Fruit fly (Drosophila melanogaster) whole organism, wandering third instar larva: ENCODE data around the gene Awh.

Source experiments
- GATAd ChIP-seq: sonication (Bioruptor generic); optimal IDR thresholded peaks from 2 replicates; lab custom pipeline; 2016; ENCODE audit warnings: missing biosample characterization, missing genetic modification characterization
- OdsH ChIP-seq: fragments of 200-800 bp; sonication (Bioruptor generic); optimal IDR thresholded peaks from 2 replicates; lab custom pipeline; 2016; ENCODE audit warnings: missing biosample characterization, mild to moderate bottlenecking, missing genetic modification characterization
- h ChIP-seq: fragments of 200-800 bp; sonication (Bioruptor generic); optimal IDR thresholded peaks from 3 replicates; lab custom pipeline; 2016; ENCODE audit warnings: missing biosample characterization, mild to moderate bottlenecking, missing genetic modification characterization
- lola ChIP-seq: fragments of >200 bp; optimal IDR thresholded peaks from 2 replicates; lab custom pipeline; 2017; ENCODE audit warnings: missing biosample characterization, missing genetic modification characterization
- psq ChIP-seq: fragments of 200-800 bp; sonication (Bioruptor generic); optimal IDR thresholded peaks from 3 replicates; lab custom pipeline; 2017; ENCODE audit warnings: missing biosample characterization, mild to moderate bottlenecking, missing genetic modification characterization, moderate library complexity
- usp ChIP-seq: fragments of >200 bp; optimal IDR thresholded peaks from 2 replicates; lab custom pipeline; 2017; ENCODE audit warnings: missing biosample characterization, missing genetic modification characterization

- no peak for TF ChIP-seq h (GFP tag; lab: Kevin White, UChicago)
- no peak for TF ChIP-seq psq (GFP tag; lab: Kevin White, UChicago)
- no peak for TF ChIP-seq lola (GFP tag; lab: Kevin White, UChicago)
- no peak for TF ChIP-seq OdsH (GFP tag; lab: Kevin White, UChicago)
- no peak for TF ChIP-seq GATAd (GFP tag; lab: Kevin White, UChicago)
- TF ChIP-seq usp (GFP tag; lab: Kevin White, UChicago) = no peak
These were observed 44.2 kb upstream of the Awh start for dm6 chr3L:3801813-3802212.
